Fruit fly (Drosophila melanogaster) Kc167 (cell line): ENCODE measurements around the gene COX5B.

Source experiments
- Myc ChIP-seq: fragments of >200 bp; optimal IDR thresholded peaks from 2 replicates; lab custom pipeline; 2017; ENCODE audit warnings: missing external identifiers
- Sin3A ChIP-seq: fragments of >200 bp; optimal IDR thresholded peaks from 2 replicates; lab custom pipeline; 2018; ENCODE audit warnings: missing external identifiers
- h ChIP-seq: fragments of >200 bp; optimal IDR thresholded peaks from 3 replicates; lab custom pipeline; 2018; ENCODE audit warnings: missing external identifiers
- insv ChIP-seq: fragments of >200 bp; optimal IDR thresholded peaks from 3 replicates; lab custom pipeline; 2018; ENCODE audit warnings: missing external identifiers
- ttk ChIP-seq: sonication (Bioruptor generic); optimal IDR thresholded peaks from 2 replicates; lab custom pipeline; 2017; ENCODE audit warnings: missing external identifiers

dm6 chr2L:6562358-6562687, 4.7 kb downstream of the COX5B start:
- no peak for TF ChIP-seq Myc (lab: Kevin White, UChicago)
- no peak for TF ChIP-seq Sin3A (lab: Kevin White, UChicago)
- no peak for TF ChIP-seq ttk (lab: Kevin White, UChicago)
- TF ChIP-seq h (lab: Kevin White, UChicago), result no peak
- no peak for TF ChIP-seq insv
